Fruit fly (Drosophila melanogaster): ENCODE data around the gene tsl.
A peak's percentile ranks its signal among the peaks of the same experiment; 100 is the strongest.

Gene tsl

DNA sequence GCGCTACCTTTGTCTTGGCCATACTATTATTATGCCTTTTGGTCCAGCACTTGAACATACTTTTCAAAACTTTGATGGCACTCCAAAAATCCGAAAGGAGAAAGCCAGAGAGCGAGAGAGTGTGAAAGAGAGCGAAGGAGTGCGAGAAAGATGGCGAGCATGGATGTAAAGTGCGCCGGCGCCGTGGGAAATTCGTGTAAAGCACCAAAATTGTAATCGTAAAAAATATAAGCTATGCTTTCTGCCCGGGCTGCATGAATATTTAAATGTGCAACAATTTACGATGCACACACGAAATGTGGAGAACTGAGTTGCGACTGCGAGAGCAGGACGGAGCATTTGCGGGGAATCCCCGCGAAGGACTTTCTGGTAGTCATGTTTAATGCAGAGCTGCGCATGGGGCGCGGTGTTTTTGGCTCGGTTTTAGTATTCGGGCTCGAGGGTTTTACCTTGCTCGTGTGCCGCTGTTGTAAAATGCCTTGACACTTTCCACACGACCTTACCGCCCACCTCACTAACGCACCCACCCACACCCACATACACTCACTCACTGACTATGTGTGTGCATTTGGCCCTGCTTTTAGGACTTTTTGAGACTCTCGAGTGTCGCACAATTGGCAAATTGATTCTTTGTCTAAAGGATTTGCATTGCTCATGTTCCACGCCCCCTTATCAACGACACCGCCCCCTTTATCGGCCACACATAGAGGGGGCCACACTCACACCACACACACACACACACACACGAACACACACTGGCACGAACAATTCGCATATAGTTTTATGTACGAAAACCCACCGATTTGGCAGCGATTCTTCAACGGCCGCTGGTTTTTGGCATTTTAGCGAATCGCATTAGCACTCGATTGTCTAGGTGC, 39.6 kb upstream of the tsl start:
- no peak for TF ChIP-seq CTCF (optimal IDR thresholded peaks at IDR 0.05)
- TF ChIP-seq CG8478 (optimal IDR thresholded peaks at IDR 0.05): no peak

DNA sequence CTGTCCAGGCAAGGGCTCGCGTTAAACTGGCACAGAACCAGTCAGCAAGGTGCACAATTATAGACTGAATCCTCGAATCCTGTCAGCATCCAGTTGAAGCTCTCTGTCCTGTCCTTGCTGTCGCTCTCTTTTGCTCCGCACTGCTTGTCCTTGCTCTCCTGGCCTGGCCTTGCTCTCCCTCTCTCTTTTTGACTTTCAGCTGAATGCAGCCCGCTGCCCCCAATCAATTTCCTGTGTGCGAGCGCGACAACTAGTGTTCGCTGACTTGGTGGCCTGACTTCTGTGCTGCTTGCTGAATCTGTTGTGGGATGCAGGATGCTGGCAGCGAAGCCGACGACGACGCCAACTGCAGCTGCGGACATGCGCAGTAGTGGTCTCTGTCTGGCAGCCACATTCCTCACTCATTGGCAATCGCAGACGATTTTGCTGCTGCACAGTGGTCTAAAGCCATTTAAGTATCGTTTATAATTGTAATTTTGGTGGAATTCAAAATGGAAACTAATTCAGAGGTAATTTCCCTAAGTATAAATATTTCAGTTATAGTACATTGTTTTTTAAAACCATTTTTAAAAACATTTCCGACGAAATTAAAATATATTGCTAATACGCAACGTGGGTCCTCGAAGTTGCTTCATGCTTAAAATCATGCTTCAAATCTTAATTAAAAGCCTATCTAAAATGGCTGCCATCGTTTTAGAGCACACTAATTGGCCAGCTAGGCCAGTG, 26.4 kb upstream of the tsl start:
- no peak for TF ChIP-seq CG8478 (optimal IDR thresholded peaks at IDR 0.05)
- TF ChIP-seq CTCF (optimal IDR thresholded peaks at IDR 0.05): no peak

DNA sequence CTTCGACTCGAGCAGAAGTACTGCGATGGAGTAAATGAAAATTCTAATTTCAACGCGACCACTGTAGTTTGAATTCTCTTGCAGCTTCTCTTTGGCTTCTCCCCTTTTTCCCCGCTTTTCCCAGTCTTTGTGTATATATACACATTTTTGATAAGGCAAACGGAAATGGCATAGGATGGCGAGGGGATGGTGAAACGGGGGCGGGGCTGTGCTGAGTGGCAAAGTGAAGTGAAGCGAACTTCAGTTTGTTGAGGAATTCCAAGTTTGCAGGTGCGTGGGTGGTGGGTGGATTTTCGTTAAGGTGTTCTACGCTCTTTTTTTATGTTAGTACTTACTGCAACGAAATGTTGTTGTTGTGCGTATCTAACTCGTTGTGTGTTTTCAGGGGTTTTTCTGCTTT, 24.9 kb upstream of the tsl start:
- TF ChIP-seq CG8478 (optimal IDR thresholded peaks at IDR 0.05) (no peak), CTCF (optimal IDR thresholded peaks at IDR 0.05) (no peak)

DNA sequence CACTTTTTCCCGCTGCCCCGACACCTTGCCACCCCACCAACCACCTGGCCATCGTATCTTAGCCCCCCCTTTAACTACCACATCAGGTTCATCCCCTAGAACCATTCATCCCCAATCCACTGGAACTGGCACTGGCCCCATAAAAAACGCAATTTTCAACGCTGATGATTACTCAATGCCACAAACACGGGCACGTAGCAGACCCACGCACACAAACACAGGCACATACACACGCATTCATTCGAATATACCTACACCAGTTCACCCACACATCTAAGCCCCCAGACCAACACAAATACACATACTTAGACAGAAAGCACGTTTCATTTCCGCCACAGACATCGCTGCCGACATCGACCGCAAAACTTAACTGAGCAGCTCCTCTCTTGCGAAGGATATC, 11.4 kb upstream of the tsl start:
- TF ChIP-seq CTCF (optimal IDR thresholded peaks at IDR 0.05): no peak
- no peak for TF ChIP-seq CG8478 (optimal IDR thresholded peaks at IDR 0.05)

DNA sequence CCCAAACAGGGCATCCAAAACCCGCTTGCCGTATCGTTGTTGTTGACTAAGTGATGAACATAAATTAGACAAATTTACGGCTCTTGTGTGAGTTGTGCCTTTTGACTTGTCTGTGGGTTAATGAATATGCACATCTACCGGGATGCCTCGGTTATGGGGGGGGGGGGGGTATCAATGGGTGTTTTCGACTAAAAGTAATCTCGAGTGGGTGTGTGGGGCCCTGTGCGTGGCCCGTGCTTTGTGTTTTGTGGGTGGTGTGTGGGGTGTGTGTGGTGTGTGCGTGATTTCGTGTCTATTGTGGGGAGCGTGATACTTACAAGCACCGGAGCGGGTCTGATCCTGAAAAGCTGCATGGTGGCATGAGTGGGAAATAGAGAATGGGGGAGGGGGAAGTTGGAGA, 8.1 kb upstream of the tsl start:
- no peak for TF ChIP-seq CTCF (optimal IDR thresholded peaks at IDR 0.05)
- no peak for TF ChIP-seq CG8478 (optimal IDR thresholded peaks at IDR 0.05)

DNA sequence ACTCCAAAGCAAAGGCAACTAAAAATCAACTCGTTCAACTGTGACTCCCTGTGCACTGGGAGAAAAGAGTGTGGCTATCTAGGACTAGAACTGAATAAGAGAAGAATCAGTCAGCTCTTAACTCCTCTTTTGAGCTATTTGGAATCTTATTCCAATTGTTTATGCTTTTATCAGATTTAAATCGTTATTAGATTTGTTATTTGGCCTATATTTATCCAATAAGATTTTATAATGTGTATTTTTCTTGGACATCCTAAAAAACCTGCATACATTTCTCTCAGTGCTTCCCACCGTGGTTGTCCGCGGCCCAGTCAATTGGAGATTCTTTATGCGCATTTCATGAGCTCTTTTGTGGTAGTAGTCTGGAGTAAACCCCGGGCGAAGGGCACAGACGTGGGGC, 888 bp downstream of the tsl start:
- TF ChIP-seq CTCF (optimal IDR thresholded peaks at IDR 0.05) (no peak), CG8478 (optimal IDR thresholded peaks at IDR 0.05) (no peak)

DNA sequence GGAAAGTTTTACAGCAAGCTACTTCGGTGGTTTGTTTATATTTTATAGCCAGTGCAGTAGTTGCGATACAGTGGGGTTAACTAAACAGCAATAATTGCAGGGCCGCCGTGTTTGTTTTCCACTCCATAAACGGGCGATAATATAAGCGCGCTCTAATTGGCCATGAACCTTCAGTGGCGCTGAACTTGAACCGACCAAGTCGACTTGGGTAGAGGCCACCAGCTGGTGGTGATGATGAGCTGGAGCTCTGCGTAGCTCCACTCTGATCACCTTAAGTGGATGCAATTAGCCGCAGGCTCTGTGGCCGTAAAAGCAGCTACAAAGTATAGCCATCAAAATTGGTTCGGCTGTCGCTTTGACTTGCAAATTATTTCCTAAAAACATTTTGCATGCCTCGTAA, 2.2 kb downstream of the tsl start:
- no peak for TF ChIP-seq CG8478 (optimal IDR thresholded peaks at IDR 0.05)
- TF ChIP-seq CTCF (optimal IDR thresholded peaks at IDR 0.05): no peak

DNA sequence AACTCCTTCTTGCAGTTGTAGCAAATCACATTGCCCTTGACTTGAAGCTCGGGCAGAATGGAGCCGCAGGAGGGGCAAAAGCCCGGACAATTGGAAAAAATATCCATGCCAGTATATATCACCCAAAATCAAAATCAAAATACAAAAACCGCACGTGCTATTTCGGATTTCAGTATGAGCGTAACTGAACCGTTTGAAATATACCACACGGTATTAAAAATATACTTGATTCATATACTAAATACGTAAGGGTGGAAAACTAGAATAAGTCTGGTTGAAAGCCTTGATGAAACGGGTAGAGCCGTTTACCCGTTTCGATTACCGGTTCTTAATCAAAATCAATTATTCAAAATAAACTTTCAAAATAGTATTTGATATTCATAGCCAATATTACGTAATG, 4.7 kb downstream of the tsl start, which contains the start of gene Polr1H:
Gene Polr1H, minus strand, starts transcription at position 188 of the 400 bp plus-strand sequence.
- TF ChIP-seq CG8478 (optimal IDR thresholded peaks at IDR 0.05) (no peak), CTCF (optimal IDR thresholded peaks at IDR 0.05) (peak in 1 of 2 experiments; percentile 41)

DNA sequence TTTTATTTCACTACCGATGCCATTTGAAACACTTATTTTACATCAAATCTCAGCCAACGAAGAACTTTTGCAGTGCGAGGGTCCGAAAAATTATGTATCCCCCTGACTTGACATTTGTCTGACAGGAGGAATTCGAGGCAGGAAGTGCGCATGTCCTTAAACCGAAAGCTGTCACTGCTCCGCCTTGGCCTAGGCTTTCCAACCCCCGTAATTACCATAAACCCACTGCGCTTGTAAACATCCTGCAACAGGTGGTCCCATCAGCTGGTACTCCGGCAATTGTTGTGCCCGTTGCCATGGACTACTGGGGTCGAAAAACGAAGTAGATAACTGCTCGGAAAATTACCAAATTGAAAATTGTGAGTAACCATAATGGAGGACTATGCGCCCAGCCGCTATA, 6.6 kb downstream of the tsl start, which contains the start of the genes GABA-B-R2 and CG6800:
Gene GABA-B-R2, minus strand, starts transcription at position 75 of the 400 bp plus-strand sequence.
Gene CG6800, plus strand, starts transcription at position 373 of the 400 bp plus-strand sequence.
- TF ChIP-seq CG8478 (optimal IDR thresholded peaks at IDR 0.05): no peak
- TF ChIP-seq CTCF (optimal IDR thresholded peaks at IDR 0.05): no peak

DNA sequence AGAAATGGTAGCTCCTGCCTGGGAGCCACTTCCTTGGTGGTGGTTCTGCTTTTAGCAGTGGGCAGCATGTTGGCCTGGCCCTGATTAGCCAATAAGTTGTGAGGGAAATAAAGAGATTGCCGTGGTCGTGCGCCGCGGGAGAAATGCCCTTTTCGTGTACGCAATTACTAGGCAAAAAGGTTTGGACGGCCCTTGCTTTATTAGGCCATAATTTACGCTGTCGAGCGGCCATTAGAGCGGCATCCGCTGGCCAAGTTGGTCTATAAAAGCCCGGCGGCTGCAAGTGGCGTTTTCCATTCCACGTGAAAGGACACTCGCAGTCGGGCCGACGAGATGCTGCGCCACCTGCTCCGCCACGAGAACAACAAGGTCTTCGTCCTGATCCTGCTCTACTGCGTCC, 13.1 kb downstream of the tsl start, which contains the start of gene Burs:
Gene Burs, plus strand, starts transcription at position 301 of the 400 bp plus-strand sequence.
- TF ChIP-seq CTCF (optimal IDR thresholded peaks at IDR 0.05) (no peak), CG8478 (optimal IDR thresholded peaks at IDR 0.05) (no peak)

DNA sequence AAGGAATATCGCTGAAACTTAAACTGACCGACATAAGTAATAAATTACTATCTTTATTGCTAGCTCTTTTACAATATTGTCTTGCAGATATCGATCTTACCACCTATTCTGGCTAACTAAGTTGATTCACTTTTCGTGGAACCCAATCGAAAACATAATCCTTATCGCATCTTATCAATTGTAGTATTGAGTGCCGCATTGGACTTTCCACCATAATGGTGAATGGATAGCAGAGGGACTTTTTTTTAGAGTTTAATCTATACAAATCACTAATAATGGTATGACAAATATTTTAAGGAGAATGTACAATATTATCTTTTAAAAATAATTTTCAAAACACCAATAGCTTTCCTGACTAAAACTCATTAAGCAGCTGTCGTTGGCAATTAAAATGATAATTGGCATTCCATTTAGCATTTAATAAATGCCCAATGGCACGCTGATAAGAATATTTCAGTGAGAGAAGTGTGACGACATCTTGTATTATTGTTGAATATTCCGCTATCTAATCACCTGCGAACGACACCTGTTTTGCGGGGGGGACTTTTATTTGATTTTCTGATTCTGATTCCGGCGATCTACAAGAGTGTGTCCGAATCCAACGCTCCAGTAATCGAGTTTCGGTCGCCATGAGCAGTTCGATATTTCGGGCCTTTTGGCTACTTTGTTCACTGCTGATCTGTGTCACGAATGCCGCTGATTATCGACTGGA, 24.0 kb downstream of the tsl start, which contains the start of gene CG42335:
Gene CG42335, plus strand, starts transcription at position 620 of the 712 bp plus-strand sequence.
- TF ChIP-seq CTCF (optimal IDR thresholded peaks at IDR 0.05) (no peak), CG8478 (optimal IDR thresholded peaks at IDR 0.05) (no peak)

DNA sequence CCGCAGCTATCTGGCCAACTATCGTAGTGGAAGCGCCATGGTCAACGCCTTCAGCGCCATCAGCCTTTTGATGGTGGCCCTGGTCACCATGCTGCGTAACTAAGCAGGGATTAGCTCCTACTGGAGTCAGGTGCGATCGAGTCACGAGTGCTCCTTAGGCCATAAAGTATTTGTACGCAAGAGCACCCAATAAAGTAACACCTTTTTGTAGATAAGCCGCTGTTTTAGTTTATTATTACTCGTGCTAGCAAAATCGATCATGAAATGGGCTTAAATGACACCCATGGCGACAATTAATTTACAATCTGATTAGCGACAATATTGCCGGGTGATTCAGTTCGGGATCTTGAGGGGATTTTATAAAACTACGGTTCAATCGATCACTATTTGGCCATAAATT, 24.8 kb downstream of the tsl start:
- TF ChIP-seq CTCF (optimal IDR thresholded peaks at IDR 0.05) (no peak), CG8478 (optimal IDR thresholded peaks at IDR 0.05) (no peak)

DNA sequence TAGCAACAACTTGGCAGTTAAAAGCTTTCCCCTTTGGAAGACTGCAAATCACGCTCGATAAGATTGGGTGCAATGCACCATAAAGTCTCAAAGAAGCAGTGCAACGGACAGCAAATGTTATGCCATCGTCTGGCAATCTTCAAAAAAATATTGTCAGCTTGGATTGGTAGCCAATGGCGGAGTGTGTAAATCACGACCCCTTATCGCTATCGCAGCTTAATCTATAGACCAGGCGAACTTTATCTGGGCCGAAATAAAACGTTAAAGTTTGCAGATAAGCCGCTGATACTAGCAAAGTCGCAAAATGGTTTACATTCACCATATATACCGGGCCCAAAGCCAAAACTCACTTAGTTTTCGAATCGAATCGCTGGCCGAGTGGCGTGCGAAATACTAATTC, 28.4 kb downstream of the tsl start, which contains the start of gene CG31198:
Gene CG31198, plus strand, starts transcription at position 351 of the 400 bp plus-strand sequence.
- TF ChIP-seq CG8478 (optimal IDR thresholded peaks at IDR 0.05) (no peak), CTCF (optimal IDR thresholded peaks at IDR 0.05) (no peak)

DNA sequence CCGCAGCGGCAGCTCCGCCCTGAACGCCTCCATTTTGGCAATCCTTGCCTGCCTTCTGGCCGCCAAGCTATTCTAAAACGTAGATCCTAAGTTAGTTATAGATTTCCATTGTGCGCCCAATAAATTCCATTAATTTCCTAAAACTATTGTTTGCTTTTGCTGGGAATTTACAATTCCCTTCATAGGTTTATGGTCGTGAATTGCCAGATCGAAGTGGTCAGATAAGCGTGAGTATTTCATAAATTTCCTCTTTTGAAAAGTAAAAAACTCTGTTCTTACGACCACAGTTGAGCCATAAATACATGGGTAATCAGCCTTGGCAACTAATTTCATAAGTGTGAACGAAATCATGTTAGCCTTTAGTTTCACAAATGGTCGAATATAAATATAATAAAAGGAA, 29.2 kb downstream of the tsl start:
- TF ChIP-seq CG8478 (optimal IDR thresholded peaks at IDR 0.05) (no peak), CTCF (optimal IDR thresholded peaks at IDR 0.05) (no peak)

Data from S2 (cell line).